Worm (Caenorhabditis elegans) whole organism, L3 larva: ENCODE measurements around the gene gpx-6.

Experiments
- R02D3.7 ChIP-seq: fragments of 150-350 bp; optimal IDR thresholded peaks from 2 replicates; lab custom pipeline; 2014; ENCODE audit warnings: missing biosample characterization, missing genetic modification characterization
- ZK546.5 ChIP-seq: sonication (generic microtip); optimal IDR thresholded peaks from 2 replicates; lab custom pipeline; 2017; ENCODE audit warnings: missing biosample characterization, missing genetic modification characterization
- aly-2 ChIP-seq: fragments of 150-350 bp; optimal IDR thresholded peaks from 2 replicates; lab custom pipeline; 2014; ENCODE audit warnings: missing biosample characterization, missing genetic modification characterization
- ama-1 ChIP-seq: fragments of 150-350 bp; optimal IDR thresholded peaks from 2 replicates; lab custom pipeline; 2018
- ceh-16 ChIP-seq: sonication (generic microtip); optimal IDR thresholded peaks from 2 replicates; lab custom pipeline; 2017; ENCODE audit warnings: missing biosample characterization, missing genetic modification characterization
- ceh-28 ChIP-seq: fragments of 150-350 bp; optimal IDR thresholded peaks from 2 replicates; lab custom pipeline; 2014; ENCODE audit warnings: missing biosample characterization, missing genetic modification reagents, missing genetic modification characterization
- ceh-82 ChIP-seq: fragments of 150-350 bp; optimal IDR thresholded peaks from 2 replicates; lab custom pipeline; 2014; ENCODE audit warnings: missing biosample characterization, missing genetic modification characterization
- ceh-9 ChIP-seq: sonication (generic microtip); optimal IDR thresholded peaks from 2 replicates; lab custom pipeline; 2018; ENCODE audit warnings: missing biosample characterization, missing genetic modification characterization
- daf-12 ChIP-seq: fragments of 150-350 bp; optimal IDR thresholded peaks from 2 replicates; lab custom pipeline; 2014; ENCODE audit warnings: missing biosample characterization, missing genetic modification reagents, missing genetic modification characterization
- egl-27 ChIP-seq: sonication (generic microtip); optimal IDR thresholded peaks from 4 replicates; lab custom pipeline; 2017; ENCODE audit warnings: missing biosample characterization, missing genetic modification reagents, missing genetic modification characterization
- egl-5 ChIP-seq: fragments of 150-350 bp; optimal IDR thresholded peaks from 2 replicates; lab custom pipeline; 2017; ENCODE audit warnings: missing biosample characterization, missing genetic modification reagents, missing genetic modification characterization, inconsistent platforms
- elt-2 ChIP-seq: sonication (generic microtip); optimal IDR thresholded peaks from 2 replicates; lab custom pipeline; 2016; ENCODE audit warnings: missing genetic modification reagents, mild to moderate bottlenecking, missing genetic modification characterization, missing compliant biosample characterization
- fkh-10 ChIP-seq: sonication (generic microtip); optimal IDR thresholded peaks from 2 replicates; lab custom pipeline; 2017; ENCODE audit warnings: missing biosample characterization, missing genetic modification reagents, missing genetic modification characterization
- fkh-2 ChIP-seq: fragments of 150-350 bp; optimal IDR thresholded peaks from 2 replicates; lab custom pipeline; 2014; ENCODE audit warnings: missing biosample characterization, missing genetic modification reagents, missing genetic modification characterization
- fos-1 ChIP-seq: fragments of 150-350 bp; optimal IDR thresholded peaks from 2 replicates; lab custom pipeline; 2014; ENCODE audit warnings: missing biosample characterization, missing genetic modification characterization
- hmg-11 ChIP-seq: sonication (generic microtip); optimal IDR thresholded peaks from 2 replicates; lab custom pipeline; 2016; ENCODE audit warnings: missing genetic modification characterization, missing compliant biosample characterization
- jun-1 ChIP-seq: fragments of 150-350 bp; optimal IDR thresholded peaks from 2 replicates; lab custom pipeline; 2014; ENCODE audit warnings: missing biosample characterization, missing genetic modification reagents, missing genetic modification characterization
- lin-15B ChIP-seq: fragments of 150-350 bp; optimal IDR thresholded peaks from 2 replicates; lab custom pipeline; 2014; ENCODE audit warnings: missing biosample characterization, missing genetic modification characterization
- lin-39 ChIP-seq: fragments of 150-350 bp; optimal IDR thresholded peaks from 2 replicates; lab custom pipeline; 2018; ENCODE audit warnings: missing biosample characterization, missing genetic modification reagents, missing genetic modification characterization
- lsy-12 ChIP-seq: sonication (generic microtip); optimal IDR thresholded peaks from 2 replicates; lab custom pipeline; 2016; ENCODE audit warnings: mild to moderate bottlenecking, missing genetic modification characterization, missing compliant biosample characterization
- mdl-1 ChIP-seq: fragments of 150-350 bp; optimal IDR thresholded peaks from 2 replicates; lab custom pipeline; 2014; ENCODE audit warnings: missing biosample characterization, missing genetic modification characterization
- mml-1 ChIP-seq: fragments of 150-350 bp; sonication (generic microtip); optimal IDR thresholded peaks from 3 replicates; lab custom pipeline; 2014; ENCODE audit warnings: missing biosample characterization, missing genetic modification characterization
- nfya-1 ChIP-seq: sonication (generic microtip); optimal IDR thresholded peaks from 2 replicates; lab custom pipeline; 2017; ENCODE audit warnings: missing genetic modification characterization, mild to moderate bottlenecking, missing compliant biosample characterization, antibody characterized with exemption, moderate library complexity; ENCODE audit not compliant: insufficient read depth
- nhr-11 ChIP-seq: fragments of 150-350 bp; optimal IDR thresholded peaks from 2 replicates; lab custom pipeline; 2014; ENCODE audit warnings: missing biosample characterization, missing genetic modification characterization
- nhr-12 ChIP-seq: fragments of 150-350 bp; optimal IDR thresholded peaks from 2 replicates; lab custom pipeline; 2014; ENCODE audit warnings: missing biosample characterization, missing genetic modification characterization
- nhr-23 ChIP-seq: fragments of 150-350 bp; optimal IDR thresholded peaks from 2 replicates; lab custom pipeline; 2014; ENCODE audit warnings: missing biosample characterization, missing genetic modification reagents, missing genetic modification characterization
- nhr-237 ChIP-seq: fragments of 150-350 bp; optimal IDR thresholded peaks from 2 replicates; lab custom pipeline; 2014; ENCODE audit warnings: missing biosample characterization, missing genetic modification characterization
- nhr-25 ChIP-seq: sonication (generic microtip); optimal IDR thresholded peaks from 2 replicates; lab custom pipeline; 2017; ENCODE audit warnings: missing biosample characterization, missing genetic modification characterization
- nhr-28 ChIP-seq: fragments of 150-350 bp; optimal IDR thresholded peaks from 2 replicates; lab custom pipeline; 2014; ENCODE audit warnings: missing biosample characterization, missing genetic modification characterization
- nhr-43 ChIP-seq: sonication (generic microtip); optimal IDR thresholded peaks from 2 replicates; lab custom pipeline; 2016; ENCODE audit warnings: mild to moderate bottlenecking, missing genetic modification characterization, missing compliant biosample characterization; ENCODE audit not compliant: poor library complexity, severe bottlenecking
- nhr-67 ChIP-seq: fragments of 150-350 bp; optimal IDR thresholded peaks from 2 replicates; lab custom pipeline; 2014; ENCODE audit warnings: missing biosample characterization, missing genetic modification characterization
- nhr-76 ChIP-seq: fragments of 150-350 bp; sonication (generic microtip); optimal IDR thresholded peaks from 5 replicates; lab custom pipeline; 2014; ENCODE audit warnings: missing biosample characterization, missing genetic modification characterization
- pha-4 ChIP-seq: fragments of 150-350 bp; optimal IDR thresholded peaks from 2 replicates; lab custom pipeline; 2014; ENCODE audit warnings: missing biosample characterization, missing genetic modification reagents, missing genetic modification characterization
- pqm-1 ChIP-seq: fragments of 150-350 bp; optimal IDR thresholded peaks from 2 replicates; lab custom pipeline; 2017; ENCODE audit warnings: missing biosample characterization, missing genetic modification characterization, inconsistent platforms
- sea-2 ChIP-seq: fragments of 150-350 bp; sonication (generic microtip); optimal IDR thresholded peaks from 4 replicates; lab custom pipeline; 2014; ENCODE audit warnings: missing biosample characterization, missing genetic modification reagents, missing genetic modification characterization
- skn-1 ChIP-seq: fragments of 150-350 bp; optimal IDR thresholded peaks from 2 replicates; lab custom pipeline; 2014; ENCODE audit warnings: missing biosample characterization, missing genetic modification characterization
- snpc-4 ChIP-seq: fragments of 150-350 bp; optimal IDR thresholded peaks from 2 replicates; lab custom pipeline; 2014; ENCODE audit warnings: missing biosample characterization, missing genetic modification characterization
- tbx-2 ChIP-seq: sonication (generic microtip); optimal IDR thresholded peaks from 2 replicates; lab custom pipeline; 2016; ENCODE audit warnings: mild to moderate bottlenecking, missing genetic modification characterization, missing compliant biosample characterization
- unc-39 ChIP-seq: sonication (generic microtip); optimal IDR thresholded peaks from 4 replicates; lab custom pipeline; 2017; ENCODE audit warnings: missing biosample characterization, missing genetic modification characterization
- unc-62 ChIP-seq: fragments of 150-350 bp; sonication (generic microtip); optimal IDR thresholded peaks from 4 replicates; lab custom pipeline; 2014; ENCODE audit warnings: missing biosample characterization, missing genetic modification reagents, missing genetic modification characterization
- zag-1 ChIP-seq: fragments of 150-350 bp; optimal IDR thresholded peaks from 2 replicates; lab custom pipeline; 2014; ENCODE audit warnings: missing biosample characterization, missing genetic modification characterization
- ztf-11 ChIP-seq: fragments of 150-350 bp; optimal IDR thresholded peaks from 2 replicates; lab custom pipeline; 2014; ENCODE audit warnings: missing biosample characterization, missing genetic modification characterization
- ztf-4 ChIP-seq: fragments of 150-350 bp; optimal IDR thresholded peaks from 2 replicates; lab custom pipeline; 2014; ENCODE audit warnings: missing biosample characterization, missing genetic modification characterization

gpx-6 gene

DNA sequence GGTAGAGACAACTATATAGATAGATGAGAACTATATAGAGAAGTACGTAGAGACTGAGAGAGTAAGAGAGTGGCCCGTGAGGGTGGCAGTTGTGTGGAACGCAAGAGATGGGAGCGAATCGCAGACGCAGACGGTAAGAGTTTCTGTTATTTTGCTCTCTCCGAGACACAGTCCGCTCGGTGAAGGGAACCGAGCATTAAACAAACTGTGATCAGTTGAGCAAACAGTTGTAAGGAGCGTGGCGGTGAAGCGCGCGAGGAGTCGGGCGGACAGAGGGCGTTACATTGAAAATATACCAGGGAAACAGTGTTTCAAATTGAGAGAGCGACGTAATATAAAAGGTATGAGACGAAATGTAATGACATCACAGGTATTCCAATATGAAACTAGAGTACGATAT, 7.5 kb downstream of the gpx-6 start (continued):
- TF ChIP-seq fkh-10: no peak
- no peak for TF ChIP-seq ceh-16 (tag; lab: Kevin White, UChicago)
- no peak for TF ChIP-seq ceh-28
- TF ChIP-seq unc-39: no peak

DNA sequence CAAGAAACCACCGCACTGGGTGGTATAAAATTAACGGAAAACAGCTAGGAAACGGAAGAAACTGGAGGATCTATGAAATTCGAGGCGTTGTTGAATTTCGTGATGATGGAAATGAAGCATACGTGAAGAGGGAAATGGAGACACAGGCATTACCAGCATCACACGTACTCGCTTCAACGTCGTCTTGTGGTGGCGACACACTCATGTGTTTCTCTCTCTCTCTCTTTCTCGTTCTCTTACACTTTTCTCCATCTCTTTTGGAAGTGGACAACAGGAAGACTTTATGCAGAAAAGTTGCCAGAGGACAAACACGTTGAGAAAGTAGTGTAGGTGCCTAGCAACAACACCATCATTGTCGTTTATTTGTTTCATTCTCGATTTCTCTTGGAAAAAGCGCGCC, 10.4 kb downstream of the gpx-6 start:
- TF ChIP-seq mdl-1 (no peak), pha-4 (tag; lab: Kevin White, UChicago) (peak; percentile 17), ceh-16 (tag; lab: Kevin White, UChicago) (no peak), nhr-12 (tag; lab: Kevin White, UChicago) (no peak), ceh-82 (tag; lab: Kevin White, UChicago) (no peak), lin-15B (tag; lab: Kevin White, UChicago) (no peak), unc-39 (no peak), aly-2 (tag; lab: Kevin White, UChicago) (no peak), mml-1 (tag; lab: Kevin White, UChicago) (no peak), nhr-23 (tag; lab: Kevin White, UChicago) (peak; percentile 23), nhr-43 (tag; lab: Kevin White, UChicago) (no peak), nhr-11 (tag; lab: Kevin White, UChicago) (no peak), R02D3.7 (tag; lab: Kevin White, UChicago) (no peak), fkh-10 (no peak), ztf-4 (tag; lab: Kevin White, UChicago) (no peak), ztf-11 (tag; lab: Kevin White, UChicago) (no peak), tbx-2 (tag; lab: Kevin White, UChicago) (no peak), snpc-4 (tag; lab: Kevin White, UChicago) (no peak), hmg-11 (tag; lab: Kevin White, UChicago) (peak; percentile 0), daf-12 (tag; lab: Kevin White, UChicago) (no peak), ceh-9 (tag; lab: Kevin White, UChicago) (no peak), nhr-25 (peak; percentile 38), ZK546.5 (tag; lab: Kevin White, UChicago) (no peak), elt-2 (tag; lab: Kevin White, UChicago) (no peak), ceh-28 (no peak), skn-1 (no peak), egl-5 (no peak), zag-1 (tag; lab: Kevin White, UChicago) (no peak), nhr-237 (tag; lab: Kevin White, UChicago) (no peak), jun-1 (tag; lab: Kevin White, UChicago) (no peak), unc-62 (GFP tag; lab: Kevin White, UChicago) (no peak), nfya-1 (peak; percentile 54), egl-27 (tag; lab: Kevin White, UChicago) (no peak), nhr-28 (tag; lab: Kevin White, UChicago) (no peak), nhr-67 (tag; lab: Kevin White, UChicago) (no peak), fos-1 (no peak), pqm-1 (tag; lab: Kevin White, UChicago) (no peak), sea-2 (GFP tag; lab: Kevin White, UChicago) (no peak), ama-1 (lab: Kevin White, UChicago) (no peak), lsy-12 (no peak)
- TF ChIP-seq, all 47 proteins: peak for 5

DNA sequence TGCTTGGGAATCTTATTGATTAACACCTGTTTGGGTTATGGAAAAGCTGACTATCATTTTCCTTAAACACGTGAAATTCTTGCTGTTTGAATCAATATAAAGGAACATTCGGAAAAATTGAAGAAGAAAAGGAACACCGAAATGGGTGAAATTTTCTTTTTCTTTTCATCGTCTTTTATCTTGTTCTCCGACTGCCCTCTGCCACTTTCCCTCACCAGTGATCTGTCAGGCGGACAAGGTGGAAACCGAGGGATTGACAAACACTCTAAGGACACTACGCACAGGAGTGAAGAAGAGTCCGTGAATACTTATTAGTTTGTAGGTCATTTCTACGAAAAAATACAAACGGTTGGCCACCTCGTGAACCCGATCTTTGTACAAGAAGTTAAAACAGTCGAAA, 11.3 kb downstream of the gpx-6 start:
- TF ChIP-seq pha-4 (tag; lab: Kevin White, UChicago) (peak; percentile 2), lin-39 (tag; lab: Kevin White, UChicago) (no peak)
- TF ChIP-seq, all 47 proteins: peak for 1

DNA sequence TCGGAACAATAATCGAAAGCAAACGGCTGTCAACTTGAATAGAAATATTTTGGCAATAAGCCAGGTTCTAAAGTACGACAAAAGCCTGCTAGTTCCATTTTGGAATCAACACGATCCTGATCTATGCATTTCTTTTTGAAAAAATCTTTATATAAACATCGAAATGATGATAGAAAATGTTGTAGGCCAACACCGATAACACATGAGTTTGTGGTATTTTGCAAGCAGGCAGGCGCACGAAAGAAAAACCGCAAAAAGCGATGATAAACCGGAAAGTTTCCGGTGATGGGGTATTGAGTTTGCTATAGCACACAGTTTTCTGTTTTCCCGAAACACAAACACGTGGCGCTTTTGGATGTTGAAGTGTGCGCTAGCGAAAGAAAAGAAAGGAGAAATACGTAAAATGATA, 12.1 kb downstream of the gpx-6 start:
- TF ChIP-seq pha-4 (tag; lab: Kevin White, UChicago) (peak; percentile 55), pqm-1 (tag; lab: Kevin White, UChicago) (peak; percentile 61), tbx-2 (tag; lab: Kevin White, UChicago) (no peak), hmg-11 (tag; lab: Kevin White, UChicago) (no peak), nhr-43 (tag; lab: Kevin White, UChicago) (peak; percentile 80), nhr-76 (tag; lab: Kevin White, UChicago) (no peak), skn-1 (peak; percentile 33), nhr-28 (tag; lab: Kevin White, UChicago) (no peak), egl-27 (tag; lab: Kevin White, UChicago) (no peak), elt-2 (tag; lab: Kevin White, UChicago) (peak; percentile 47), ZK546.5 (tag; lab: Kevin White, UChicago) (no peak), fkh-2 (tag; lab: Kevin White, UChicago) (no peak), lsy-12 (no peak), nhr-25 (peak; percentile 15), ztf-11 (tag; lab: Kevin White, UChicago) (no peak)
